Fruit fly (Drosophila melanogaster) whole organism, embryonic: ENCODE results near the gene Lasp.

Experiments used
- Asciz ChIP-seq: fragments of 200-800 bp; sonication (Bioruptor generic); optimal IDR thresholded peaks from 2 replicates; lab custom pipeline; 2017; ENCODE audit warnings: missing biosample characterization, mild to moderate bottlenecking, missing genetic modification characterization, missing genetic modification reagents
- B-H2 ChIP-seq: fragments of 200-800 bp; sonication (Bioruptor generic); optimal IDR thresholded peaks from 2 replicates; lab custom pipeline; 2018; ENCODE audit warnings: missing biosample characterization, mild to moderate bottlenecking, missing genetic modification characterization
- CG10147 ChIP-seq: fragments of 200-800 bp; sonication (Bioruptor generic); optimal IDR thresholded peaks from 2 replicates; lab custom pipeline; 2019; ENCODE audit warnings: missing biosample characterization, mild to moderate bottlenecking, missing genetic modification characterization, moderate library complexity
- CG10209 ChIP-seq: fragments of 200-800 bp; sonication (Bioruptor generic); optimal IDR thresholded peaks from 3 replicates; lab custom pipeline; 2017; ENCODE audit warnings: missing biosample characterization, mild to moderate bottlenecking, missing genetic modification characterization, missing genetic modification reagents
- CG10274 ChIP-seq: fragments of 200-800 bp; sonication (Bioruptor generic); optimal IDR thresholded peaks from 3 replicates; lab custom pipeline; 2017; ENCODE audit warnings: missing biosample characterization, mild to moderate bottlenecking, missing genetic modification characterization
- CG11456 ChIP-seq: fragments of 200-800 bp; sonication (Bioruptor generic); IDR thresholded peaks from 3 replicates; pipeline ENCODE4 v1.3.6; 2022; ENCODE audit warnings: missing biosample characterization, missing genetic modification characterization
- CG13296 ChIP-seq: fragments of 200-800 bp; sonication (Bioruptor generic); optimal IDR thresholded peaks from 3 replicates; lab custom pipeline; 2018; ENCODE audit warnings: missing biosample characterization, mild to moderate bottlenecking, missing genetic modification characterization
- CG14667 ChIP-seq: fragments of 200-800 bp; sonication (Bioruptor generic); IDR thresholded peaks from 2 replicates; pipeline ENCODE4 v1.3.6; 2022; ENCODE audit warnings: missing biosample characterization, missing genetic modification characterization
- CG17829 ChIP-seq: fragments of 200-800 bp; optimal IDR thresholded peaks from 2 replicates; lab custom pipeline; 2019; ENCODE audit warnings: missing biosample characterization, mild to moderate bottlenecking, missing genetic modification characterization, moderate library complexity
- CG18262 ChIP-seq: fragments of 200-800 bp; optimal IDR thresholded peaks from 3 replicates; lab custom pipeline; 2019; ENCODE audit warnings: missing biosample characterization, mild to moderate bottlenecking, missing genetic modification characterization, moderate library complexity
- CG1832 ChIP-seq: fragments of 200-800 bp; sonication (Bioruptor generic); optimal IDR thresholded peaks from 2 replicates; lab custom pipeline; 2017; ENCODE audit warnings: missing biosample characterization, mild to moderate bottlenecking, missing genetic modification characterization, inconsistent platforms
- CG18619 ChIP-seq: fragments of 200-800 bp; sonication (Bioruptor generic); optimal IDR thresholded peaks from 3 replicates; lab custom pipeline; 2017; ENCODE audit warnings: missing biosample characterization, mild to moderate bottlenecking, missing genetic modification characterization
- CG2116 ChIP-seq: fragments of 200-800 bp; sonication (Bioruptor generic); optimal IDR thresholded peaks from 3 replicates; lab custom pipeline; 2018; ENCODE audit warnings: missing biosample characterization, mild to moderate bottlenecking, missing genetic modification characterization
- CG2199 ChIP-seq: fragments of 200-800 bp; sonication (Bioruptor generic); IDR thresholded peaks from 3 replicates; pipeline ENCODE4 v1.3.6; 2022; ENCODE audit warnings: missing biosample characterization, missing genetic modification characterization
- CG30403 ChIP-seq: fragments of 200-800 bp; sonication (Bioruptor generic); optimal IDR thresholded peaks from 3 replicates; lab custom pipeline; 2016; ENCODE audit warnings: missing biosample characterization, missing genetic modification characterization
- CG32532 ChIP-seq: fragments of 200-800 bp; sonication (Bioruptor generic); IDR thresholded peaks from 2 replicates; pipeline ENCODE4 v1.3.6; 2022; ENCODE audit warnings: missing biosample characterization, missing genetic modification characterization
- CG3281 ChIP-seq: fragments of 200-800 bp; sonication (Bioruptor generic); optimal IDR thresholded peaks from 3 replicates; lab custom pipeline; 2017; ENCODE audit warnings: missing biosample characterization, mild to moderate bottlenecking, missing genetic modification characterization
- CG7357 ChIP-seq: fragments of 200-800 bp; sonication (Bioruptor generic); IDR thresholded peaks from 3 replicates; pipeline ENCODE4 v1.3.6; 2022; ENCODE audit warnings: missing biosample characterization, missing genetic modification characterization
- CG7928 ChIP-seq: fragments of 200-800 bp; sonication (Bioruptor generic); optimal IDR thresholded peaks from 2 replicates; lab custom pipeline; 2017; ENCODE audit warnings: missing biosample characterization, mild to moderate bottlenecking, missing genetic modification characterization
- CG8290 ChIP-seq, 3 experiments: fragments of 200-800 bp; sonication (Bioruptor generic); optimal IDR thresholded peaks; 2 replicates each; lab custom pipeline; 2016 to 2019; ENCODE audit warnings: missing biosample characterization in 3 of 3, missing genetic modification characterization in 3 of 3, mild to moderate bottlenecking in 2 of 3, moderate library complexity in 1 of 3
- CG8765 ChIP-seq: fragments of 200-800 bp; sonication (Bioruptor generic); IDR thresholded peaks from 2 replicates; pipeline ENCODE4 v1.3.6; 2022; ENCODE audit warnings: missing biosample characterization, missing genetic modification characterization
- CG8924 ChIP-seq: fragments of 200-800 bp; optimal IDR thresholded peaks from 3 replicates; lab custom pipeline; 2019; ENCODE audit warnings: missing biosample characterization, mild to moderate bottlenecking, missing genetic modification characterization, moderate library complexity
- CG9727 ChIP-seq: fragments of 200-800 bp; sonication (Bioruptor generic); optimal IDR thresholded peaks from 3 replicates; lab custom pipeline; 2017; ENCODE audit warnings: missing biosample characterization, mild to moderate bottlenecking, missing genetic modification characterization
- CoRest ChIP-seq: fragments of 200-800 bp; sonication (Bioruptor generic); optimal IDR thresholded peaks from 3 replicates; lab custom pipeline; 2018; ENCODE audit warnings: missing biosample characterization, mild to moderate bottlenecking, missing genetic modification characterization, moderate library complexity
- D19A ChIP-seq: fragments of 200-800 bp; optimal IDR thresholded peaks from 3 replicates; lab custom pipeline; 2019; ENCODE audit warnings: missing biosample characterization, mild to moderate bottlenecking, missing genetic modification characterization, moderate library complexity
- Jarid2 ChIP-seq: fragments of 200-800 bp; sonication (Bioruptor generic); optimal IDR thresholded peaks from 3 replicates; lab custom pipeline; 2017; ENCODE audit warnings: mild to moderate bottlenecking, missing biosample characterization, missing genetic modification reagents, missing genetic modification characterization
- Kr ChIP-seq: fragments of 200-800 bp; sonication (Bioruptor generic); optimal IDR thresholded peaks from 2 replicates; lab custom pipeline; 2017; ENCODE audit warnings: missing biosample characterization, mild to moderate bottlenecking, missing genetic modification characterization
- Mrtf ChIP-seq: fragments of 200-800 bp; sonication (Bioruptor generic); IDR thresholded peaks from 3 replicates; pipeline ENCODE4 v1.3.6; 2022; ENCODE audit warnings: missing biosample characterization, missing genetic modification characterization
- Nf-YC ChIP-seq: fragments of 200-800 bp; optimal IDR thresholded peaks from 3 replicates; lab custom pipeline; 2019; ENCODE audit warnings: missing biosample characterization, mild to moderate bottlenecking, missing genetic modification characterization, moderate library complexity
- Oli ChIP-seq: fragments of 200-800 bp; sonication (Bioruptor generic); optimal IDR thresholded peaks from 2 replicates; lab custom pipeline; 2018; ENCODE audit warnings: missing biosample characterization, mild to moderate bottlenecking, missing genetic modification characterization, moderate library complexity
- Pdp1 ChIP-seq, 2 experiments: fragments of 200-800 bp; sonication (Bioruptor generic); optimal IDR thresholded peaks; 3 replicates each; lab custom pipeline; 2016; ENCODE audit warnings: missing biosample characterization in 2 of 2, missing genetic modification characterization in 2 of 2, mild to moderate bottlenecking in 1 of 2, moderate library complexity in 1 of 2
- Ptx1 ChIP-seq: fragments of 200-800 bp; sonication (Bioruptor generic); IDR thresholded peaks from 2 replicates; pipeline ENCODE4 v1.3.6; 2022; ENCODE audit warnings: missing biosample characterization, missing genetic modification characterization
- Rfx ChIP-seq: fragments of 200-800 bp; sonication (Bioruptor generic); IDR thresholded peaks from 2 replicates; pipeline ENCODE4 v1.3.6; 2022; ENCODE audit warnings: missing biosample characterization, missing genetic modification characterization
- Vsx1 ChIP-seq: fragments of 200-800 bp; sonication (Bioruptor generic); optimal IDR thresholded peaks from 2 replicates; lab custom pipeline; 2017; ENCODE audit warnings: missing biosample characterization, mild to moderate bottlenecking, missing genetic modification characterization, missing genetic modification reagents
- al ChIP-seq: fragments of 200-800 bp; sonication (Bioruptor generic); IDR thresholded peaks from 2 replicates; pipeline ENCODE4 v1.3.6; 2022; ENCODE audit warnings: missing biosample characterization, missing genetic modification characterization
- ap ChIP-seq: fragments of 200-800 bp; sonication (Bioruptor generic); IDR thresholded peaks from 2 replicates; pipeline ENCODE4 v1.3.6; 2022; ENCODE audit warnings: missing biosample characterization, missing genetic modification characterization
- ftz-f1 ChIP-seq: fragments of 200-800 bp; sonication (Bioruptor generic); optimal IDR thresholded peaks from 2 replicates; lab custom pipeline; 2016; ENCODE audit warnings: missing biosample characterization, missing genetic modification characterization
- gsb-n ChIP-seq: fragments of 200-800 bp; sonication (Bioruptor generic); optimal IDR thresholded peaks from 3 replicates; lab custom pipeline; 2018; ENCODE audit warnings: missing biosample characterization, mild to moderate bottlenecking, missing genetic modification characterization
- hth ChIP-seq: fragments of >200 bp; optimal IDR thresholded peaks from 2 replicates; lab custom pipeline; 2017; ENCODE audit warnings: inconsistent platforms
- klu ChIP-seq: fragments of 200-800 bp; sonication (Bioruptor generic); IDR thresholded peaks from 2 replicates; pipeline ENCODE4 v1.3.6; 2022; ENCODE audit warnings: missing biosample characterization, missing genetic modification characterization
- lab ChIP-seq: fragments of 200-800 bp; sonication (Bioruptor generic); optimal IDR thresholded peaks from 3 replicates; lab custom pipeline; 2017; ENCODE audit warnings: missing biosample characterization, missing genetic modification characterization, mild to moderate bottlenecking, moderate library complexity, missing genetic modification reagents
- lbe ChIP-seq: fragments of 200-800 bp; sonication (Bioruptor generic); optimal IDR thresholded peaks from 2 replicates; lab custom pipeline; 2016; ENCODE audit warnings: missing biosample characterization, mild to moderate bottlenecking, missing genetic modification characterization
- lola ChIP-seq, 3 experiments: fragments of >200 bp in 2 of 3; fragments of 200-800 bp in 1 of 3; sonication (Bioruptor generic) in 1 of 3; optimal IDR thresholded peaks; 2 replicates each; lab custom pipeline; 2017 to 2019; ENCODE audit warnings: missing biosample characterization in 3 of 3, missing genetic modification characterization in 3 of 3, mild to moderate bottlenecking in 1 of 3, moderate library complexity in 1 of 3
- nmo ChIP-seq: fragments of 200-800 bp; sonication (Bioruptor generic); optimal IDR thresholded peaks from 2 replicates; lab custom pipeline; 2018; ENCODE audit warnings: missing biosample characterization, mild to moderate bottlenecking, missing genetic modification characterization, moderate library complexity
- row ChIP-seq: fragments of 200-800 bp; sonication (Bioruptor generic); IDR thresholded peaks from 3 replicates; pipeline ENCODE4 v1.3.6; 2022; ENCODE audit warnings: missing biosample characterization, missing genetic modification characterization
- sd ChIP-seq: fragments of 200-800 bp; sonication (Bioruptor generic); optimal IDR thresholded peaks from 3 replicates; lab custom pipeline; 2018; ENCODE audit warnings: missing biosample characterization, mild to moderate bottlenecking, missing genetic modification characterization, moderate library complexity
- tap ChIP-seq: fragments of 200-800 bp; optimal IDR thresholded peaks from 3 replicates; lab custom pipeline; 2019; ENCODE audit warnings: missing biosample characterization, mild to moderate bottlenecking, missing genetic modification characterization, moderate library complexity
- vvl ChIP-seq: fragments of 200-800 bp; sonication (Bioruptor generic); IDR thresholded peaks from 2 replicates; pipeline ENCODE4 v1.3.6; 2022; ENCODE audit warnings: missing biosample characterization, missing genetic modification characterization

Gene Lasp

dm6 chr3L:16710258-16711020, 1.0 kb downstream of the Lasp start (continued):
- no peak for TF ChIP-seq B-H2 (GFP tag; lab: Kevin White, UChicago)
- no peak for TF ChIP-seq tap (tag; lab: Kevin White, UChicago)
- peak; percentile 59 for TF ChIP-seq CG3281 (GFP tag; lab: Kevin White, UChicago)
- TF ChIP-seq sd (tag; lab: Kevin White, UChicago): no peak
- TF ChIP-seq D19A (tag; lab: Kevin White, UChicago): peak; percentile 19
- TF ChIP-seq CG2199 (GFP tag; lab: Robert Waterston, UW): 0 out of 3 replicates have a peak, but pooled peaks have one; percentile 72
- peak; percentile 72 for TF ChIP-seq Ptx1 (GFP tag; lab: Robert Waterston, UW)
- TF ChIP-seq gsb-n (tag; lab: Kevin White, UChicago): peak; percentile 37
- TF ChIP-seq row (GFP tag; lab: Robert Waterston, UW): peak; percentile 61; the same call in 2 of the 3 replicates
- TF ChIP-seq Vsx1 (GFP tag; lab: Kevin White, UChicago): peak; percentile 60
- no peak for TF ChIP-seq ftz-f1 (GFP tag; lab: Kevin White, UChicago)
- peak; percentile 78; the same call in 1 of the 3 replicates for TF ChIP-seq CG11456 (GFP tag; lab: Robert Waterston, UW)
- peak; percentile 74 for TF ChIP-seq CG32532
- peak; percentile 6 for TF ChIP-seq Asciz (GFP tag; lab: Kevin White, UChicago)
- TF ChIP-seq Mrtf: no peak
- peak; percentile 46 for TF ChIP-seq CG8765 (GFP tag; lab: Robert Waterston, UW)
- peak; percentile 6 for TF ChIP-seq CG13296 (GFP tag; lab: Kevin White, UChicago)
- TF ChIP-seq CG9727 (GFP tag; lab: Kevin White, UChicago): peak; percentile 75
- TF ChIP-seq CG7357 (GFP tag; lab: Robert Waterston, UW): peak; percentile 54; the same call in 2 of the 3 replicates
- TF ChIP-seq al (GFP tag; lab: Robert Waterston, UW): 0 out of 2 replicates have a peak, but pooled peaks have one; percentile 41
- peak; percentile 41 for TF ChIP-seq Oli (tag; lab: Kevin White, UChicago)
- peak; percentile 58 for TF ChIP-seq CG18262
- peak; percentile 68 for TF ChIP-seq CG8924 (tag; lab: Kevin White, UChicago)
- peak; percentile 46 for TF ChIP-seq CG10147 (GFP tag; lab: Kevin White, UChicago)
- TF ChIP-seq nmo (GFP tag; lab: Kevin White, UChicago): peak; percentile 71
- TF ChIP-seq CG10274 (GFP tag; lab: Kevin White, UChicago): peak; percentile 31
- TF ChIP-seq vvl (GFP tag; lab: Robert Waterston, UW): peak; percentile 35; the same call in 1 of the 2 replicates
- peak; percentile 59; the same call in 1 of the 2 replicates for TF ChIP-seq klu (GFP tag; lab: Robert Waterston, UW)
- peak; percentile 75 for TF ChIP-seq CG1832 (GFP tag; lab: Kevin White, UChicago)
- TF ChIP-seq ap: no peak
- peak in 1 of 3 experiments; percentile 12 for TF ChIP-seq lola (GFP tag; optimal IDR thresholded peaks at IDR 0.05; lab: Kevin White, UChicago)
- peak; percentile 32 for TF ChIP-seq CoRest (tag; lab: Kevin White, UChicago)
- peak; percentile 19 for TF ChIP-seq lbe (GFP tag; lab: Kevin White, UChicago)
- TF ChIP-seq hth (lab: Kevin White, UChicago): no peak
- no peak for TF ChIP-seq CG18619 (GFP tag; lab: Kevin White, UChicago)
- peak; percentile 42 for TF ChIP-seq CG30403
- TF ChIP-seq Pdp1 (GFP tag; optimal IDR thresholded peaks at IDR 0.05; lab: Kevin White, UChicago): peak in 1 of 2 experiments; percentile 2
- peak; percentile 39 for TF ChIP-seq Nf-YC (tag; lab: Kevin White, UChicago)
- TF ChIP-seq CG10209 (GFP tag; lab: Kevin White, UChicago): peak; percentile 32
- TF ChIP-seq Rfx (GFP tag; lab: Robert Waterston, UW): peak; percentile 67
- peak; percentile 13 for TF ChIP-seq Jarid2 (GFP tag; lab: Kevin White, UChicago)
- no peak for TF ChIP-seq CG8290 (GFP tag; optimal IDR thresholded peaks at IDR 0.05; lab: Kevin White, UChicago)
- TF ChIP-seq CG8290 (tag; optimal IDR thresholded peaks at IDR 0.05; lab: Kevin White, UChicago): no peak
- no peak for TF ChIP-seq CG14667 (GFP tag; lab: Robert Waterston, UW)
- TF ChIP-seq CG2116 (GFP tag; lab: Kevin White, UChicago): peak; percentile 14
- peak; percentile 0 for TF ChIP-seq Kr
- TF ChIP-seq lab: peak; percentile 68
- TF ChIP-seq CG17829: peak; percentile 38
- peak; percentile 20 for TF ChIP-seq CG7928
